Worm (Caenorhabditis elegans): ENCODE measurements around the gene sdz-12.

The sdz-12 gene

DNA sequence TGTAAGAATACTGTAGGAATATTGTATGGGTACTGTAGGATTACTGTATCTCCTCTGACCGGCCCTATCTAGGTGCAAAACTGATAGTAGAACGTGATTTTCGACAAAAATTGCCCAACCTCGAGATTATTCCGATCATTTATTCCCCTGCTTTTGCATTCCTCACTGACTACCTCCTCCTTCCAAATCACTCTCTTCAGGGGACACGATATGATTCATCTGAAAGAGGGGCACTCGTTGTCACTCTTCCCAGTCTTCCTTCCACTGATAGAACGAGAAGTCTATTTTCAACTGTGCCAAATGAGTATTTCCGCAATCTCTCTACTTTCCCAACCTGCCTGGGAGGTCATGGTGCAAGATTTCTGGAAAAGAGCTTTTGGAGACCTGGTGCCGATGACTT is 8.0 kb upstream of the sdz-12 start, which contains the start of gene F12E12.2:
F12E12.2 (plus strand) TSS at position 301 of the 400 bp plus-strand sequence.
- no peak for TF ChIP-seq hsf-1 (GFP tag; IDR thresholded peaks at IDR 0.05)
- no peak for TF ChIP-seq tlf-1 (GFP tag; optimal IDR thresholded peaks at IDR 0.05)
- no peak for TF ChIP-seq Y95B8A.8 (GFP tag; IDR thresholded peaks at IDR 0.05)
- no peak for TF ChIP-seq ztf-26 (tag; optimal IDR thresholded peaks at IDR 0.05)
- no peak for TF ChIP-seq ztf-28 (GFP tag; IDR thresholded peaks at IDR 0.05)
- no peak for TF ChIP-seq madf-10 (tag; optimal IDR thresholded peaks at IDR 0.05)
- TF ChIP-seq F52B5.7 (tag; optimal IDR thresholded peaks at IDR 0.05) = no peak
- TF ChIP-seq mcd-1 (GFP tag; IDR thresholded peaks at IDR 0.05) = no peak
- no peak for TF ChIP-seq B0261.1 (tag; optimal IDR thresholded peaks at IDR 0.05)
- no peak for TF ChIP-seq ztf-6 (GFP tag; IDR thresholded peaks at IDR 0.05)
- no peak for TF ChIP-seq snpc-3.4 (tag; optimal IDR thresholded peaks at IDR 0.05)
- no peak for TF ChIP-seq ama-1 (optimal IDR thresholded peaks at IDR 0.05)
- TF ChIP-seq ama-1 (GFP tag; optimal IDR thresholded peaks at IDR 0.05) = no peak
- TF ChIP-seq F23B12.7 (tag; optimal IDR thresholded peaks at IDR 0.05; ENCODE audit: insufficient read depth) = no peak
- TF ChIP-seq let-607 (tag; optimal IDR thresholded peaks at IDR 0.05) = no peak

DNA sequence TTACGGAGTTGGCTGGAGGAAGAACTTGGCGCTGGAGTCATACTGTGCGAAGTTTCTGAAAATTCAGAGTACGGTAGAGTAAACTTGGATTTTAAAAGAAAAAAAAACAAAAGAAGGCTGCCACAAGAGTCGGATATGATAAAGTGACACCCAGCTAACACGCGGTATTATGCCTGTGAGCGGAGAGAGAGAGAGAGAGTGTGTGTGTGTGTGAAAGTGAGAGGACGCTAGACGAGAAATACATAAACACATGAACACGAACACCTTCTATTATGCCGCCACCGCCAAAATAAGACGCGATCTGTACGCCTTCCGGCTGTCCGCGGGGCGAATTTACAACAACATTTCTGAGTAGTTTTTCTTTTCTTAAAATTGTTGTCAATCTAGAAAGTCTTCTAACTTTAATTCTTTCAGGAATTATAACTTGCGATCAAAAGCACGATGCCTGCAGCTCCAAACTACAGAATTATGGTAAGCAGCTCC is 5.3 kb upstream of the sdz-12 start, which contains the start of gene F12E12.6:
F12E12.6 (minus strand) TSS at position 51 of the 483 bp plus-strand sequence.
- TF ChIP-seq madf-6 (GFP tag; IDR thresholded peaks at IDR 0.05) = peak; percentile 58
- no peak for TF ChIP-seq F39B2.1 (GFP tag; IDR thresholded peaks at IDR 0.05)
- peak; percentile 27; the same call in 1 of the 2 replicates for TF ChIP-seq madf-8 (GFP tag; conservative IDR thresholded peaks at IDR 0.05)
- TF ChIP-seq nfyb-1 (GFP tag; IDR thresholded peaks at IDR 0.05) = no peak
- no peak for TF ChIP-seq B0336.3 (GFP tag; IDR thresholded peaks at IDR 0.05)
- TF ChIP-seq lsy-27 (tag; optimal IDR thresholded peaks at IDR 0.05; ENCODE audit: borderline replicate concordance, insufficient read depth) = no peak
- TF ChIP-seq hmg-1.2 (GFP tag; IDR thresholded peaks at IDR 0.05) = peak; percentile 33; the same call in 1 of the 2 replicates
- no peak for TF ChIP-seq D2030.7 (GFP tag; IDR thresholded peaks at IDR 0.05)
- TF ChIP-seq dpl-1 (GFP tag; optimal IDR thresholded peaks at IDR 0.05) = peak; percentile 7
- no peak for TF ChIP-seq athp-1 (tag; optimal IDR thresholded peaks at IDR 0.05)
- peak; percentile 57 for TF ChIP-seq efl-1 (GFP tag; optimal IDR thresholded peaks at IDR 0.05)

ce11 chrII:3727996-3728395 is 3.6 kb downstream of the sdz-12 start, which contains the start of gene C46E10.8:
TSS of gene C46E10.8 (minus strand) at chrII:3728096.
- TF ChIP-seq hlh-12 (tag; optimal IDR thresholded peaks at IDR 0.05) (no peak), sea-2 (GFP tag; IDR thresholded peaks at IDR 0.05) (no peak), zim-3 (tag; optimal IDR thresholded peaks at IDR 0.05) (no peak), F10E7.11 (tag; optimal IDR thresholded peaks at IDR 0.05) (no peak), K12H6.12 (tag; optimal IDR thresholded peaks at IDR 0.05) (no peak), F55B11.4 (tag; optimal IDR thresholded peaks at IDR 0.05; ENCODE audit: borderline replicate concordance, insufficient read depth) (no peak), ccch-3 (GFP tag; optimal IDR thresholded peaks at IDR 0.05) (no peak), die-1 (tag; optimal IDR thresholded peaks at IDR 0.05) (no peak), F52B5.7 (tag; optimal IDR thresholded peaks at IDR 0.05) (no peak)

ce11 chrII:3724175-3724715 is 7.4 kb downstream of the sdz-12 start, which contains the start of gene C46E10.1:
TSS of gene C46E10.1 (plus strand) at chrII:3724225.
- TF ChIP-seq F22D6.2 (tag; optimal IDR thresholded peaks at IDR 0.05) (no peak), B0261.1 (tag; optimal IDR thresholded peaks at IDR 0.05) (no peak), hrde-1 (tag; optimal IDR thresholded peaks at IDR 0.05; ENCODE audit: borderline replicate concordance) (no peak), attf-6 (GFP tag; IDR thresholded peaks at IDR 0.05) (no peak), nhr-80 (tag; optimal IDR thresholded peaks at IDR 0.05) (no peak), efl-1 (GFP tag; optimal IDR thresholded peaks at IDR 0.05) (no peak), Y56A3A.18 (GFP tag; IDR thresholded peaks at IDR 0.05) (no peak), xnd-1 (tag; optimal IDR thresholded peaks at IDR 0.05) (no peak), K11D2.4 (GFP tag; IDR thresholded peaks at IDR 0.05) (no peak), ets-4 (GFP tag; optimal IDR thresholded peaks at IDR 0.05) (no peak), ceh-40 (GFP tag; IDR thresholded peaks at IDR 0.05) (no peak), C17E4.6 (GFP tag; IDR thresholded peaks at IDR 0.05) (no peak)

Measured in whole organism, young adult.